Comparison of ENCODE assay signal across 2 fruit fly cellular contexts in the genomic region with DNA sequence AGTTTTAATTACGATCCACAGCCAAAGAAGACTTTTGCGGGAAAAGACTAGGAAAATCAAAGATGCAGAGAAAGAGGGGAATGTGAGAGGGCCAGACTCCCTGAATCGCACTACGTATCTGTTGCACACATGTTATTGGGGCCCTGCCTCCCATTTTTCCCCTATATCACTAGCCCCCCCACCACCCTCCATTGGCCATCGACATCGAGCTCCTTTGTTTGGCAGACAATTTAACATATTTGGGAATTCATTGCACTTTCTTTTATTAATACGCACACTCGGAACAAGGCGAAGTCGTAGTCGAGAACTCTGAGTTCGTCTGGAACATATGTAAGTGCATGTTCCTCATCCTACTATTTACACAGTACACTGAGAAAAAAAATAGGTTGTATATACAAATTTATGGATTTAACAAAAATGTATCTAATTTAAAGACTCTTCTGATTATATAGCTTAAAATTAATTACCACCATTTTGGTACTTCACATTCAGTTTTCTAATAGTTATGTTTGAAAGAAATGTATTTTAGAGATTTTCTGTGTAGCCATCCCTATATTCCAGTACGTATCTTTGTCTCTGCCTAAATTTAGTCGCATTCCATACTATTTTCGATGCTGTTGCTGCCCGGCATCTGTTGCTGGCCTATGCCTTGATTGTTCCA.
TF ChIP-seq lines count a peak whose summit lies in the region.

No protein-coding gene starts in this region.

TF ChIP-seq in whole organism, embryonic, 481 proteins besides CTCF, POLR2A, EP300 and RAD21 (continued from another document and continues in another):
- peak; percentile 67 for TF ChIP-seq CG3407 (GFP tag; optimal IDR thresholded peaks at IDR 0.05; lab: Kevin White, UChicago)
- TF ChIP-seq wek (GFP tag; optimal IDR thresholded peaks at IDR 0.05; lab: Kevin White, UChicago): peak; percentile 12
- no peak for TF ChIP-seq ham (GFP tag; IDR thresholded peaks at IDR 0.05; lab: Robert Waterston, UW)
- peak; percentile 41 for TF ChIP-seq bcd (GFP tag; optimal IDR thresholded peaks at IDR 0.05; lab: Kevin White, UChicago)
- no peak for TF ChIP-seq sima (GFP tag; optimal IDR thresholded peaks at IDR 0.05; lab: Kevin White, UChicago)
- peak; percentile 90 for TF ChIP-seq gsb-n (tag; optimal IDR thresholded peaks at IDR 0.05; lab: Kevin White, UChicago)
- TF ChIP-seq trem (tag; optimal IDR thresholded peaks at IDR 0.05; lab: Kevin White, UChicago): peak; percentile 88
- TF ChIP-seq dm (GFP tag; optimal IDR thresholded peaks at IDR 0.05; lab: Kevin White, UChicago): no peak
- no peak for TF ChIP-seq HHEX (GFP tag; optimal IDR thresholded peaks at IDR 0.05; lab: Kevin White, UChicago)
- peak; percentile 89 for TF ChIP-seq phol (tag; optimal IDR thresholded peaks at IDR 0.05; lab: Kevin White, UChicago)
- TF ChIP-seq pb (GFP tag; optimal IDR thresholded peaks at IDR 0.05; lab: Kevin White, UChicago): peak; percentile 3
- no peak for TF ChIP-seq CG12299 (tag; optimal IDR thresholded peaks at IDR 0.05; lab: Kevin White, UChicago)
- TF ChIP-seq BtbVII (GFP tag; optimal IDR thresholded peaks at IDR 0.05; lab: Kevin White, UChicago): peak; percentile 16
- TF ChIP-seq row (GFP tag; IDR thresholded peaks at IDR 0.05; lab: Robert Waterston, UW): peak; percentile 67
- TF ChIP-seq Dfd (GFP tag; optimal IDR thresholded peaks at IDR 0.05; lab: Kevin White, UChicago): no peak
- no peak for TF ChIP-seq Myb (GFP tag; optimal IDR thresholded peaks at IDR 0.05; lab: Kevin White, UChicago)
- peak; percentile 55; the same call in 2 of the 3 replicates for TF ChIP-seq tgo (GFP tag; IDR thresholded peaks at IDR 0.05; lab: Robert Waterston, UW)
- peak; percentile 7 for TF ChIP-seq CG4854 (GFP tag; optimal IDR thresholded peaks at IDR 0.05; lab: Kevin White, UChicago)
- no peak for TF ChIP-seq tll (GFP tag; optimal IDR thresholded peaks at IDR 0.05; lab: Kevin White, UChicago)
- peak; percentile 86 for TF ChIP-seq Ssrp (tag; optimal IDR thresholded peaks at IDR 0.05; lab: Kevin White, UChicago)
- peak; percentile 79 for TF ChIP-seq CG17328 (GFP tag; IDR thresholded peaks at IDR 0.05; lab: Robert Waterston, UW)
- peak in 1 of 2 experiments; percentile 79 for TF ChIP-seq eve (GFP tag; optimal IDR thresholded peaks at IDR 0.05; lab: Kevin White, UChicago)
- TF ChIP-seq Xbp1 (GFP tag; optimal IDR thresholded peaks at IDR 0.05; lab: Kevin White, UChicago): peak; percentile 47
- TF ChIP-seq CG15601 (tag; optimal IDR thresholded peaks at IDR 0.05; lab: Kevin White, UChicago): peak; percentile 91
- TF ChIP-seq dmrt99B (tag; optimal IDR thresholded peaks at IDR 0.05; lab: Kevin White, UChicago): peak; percentile 80
- TF ChIP-seq CG32767 (GFP tag; IDR thresholded peaks at IDR 0.05; lab: Robert Waterston, UW): 0 out of 2 replicates have a peak, but pooled peaks have one; percentile 29
- TF ChIP-seq H15 (GFP tag; IDR thresholded peaks at IDR 0.05; lab: Robert Waterston, UW): peak; percentile 30; the same call in 1 of the 3 replicates
- peak in 1 of 2 experiments; percentile 56 for TF ChIP-seq dpn (GFP tag; optimal IDR thresholded peaks at IDR 0.05; lab: Kevin White, UChicago)
- peak; percentile 73 for TF ChIP-seq ATbp (GFP tag; optimal IDR thresholded peaks at IDR 0.05; lab: Kevin White, UChicago)
- no peak for TF ChIP-seq Trl (optimal IDR thresholded peaks at IDR 0.05; lab: Kevin White, UChicago)
- no peak for TF ChIP-seq Trl (GFP tag; optimal IDR thresholded peaks at IDR 0.05; lab: Kevin White, UChicago)
- TF ChIP-seq Bteb2 (GFP tag; optimal IDR thresholded peaks at IDR 0.05; lab: Kevin White, UChicago): no peak
- TF ChIP-seq CG4730 (GFP tag; IDR thresholded peaks at IDR 0.05; lab: Robert Waterston, UW): peak; percentile 41; the same call in 1 of the 2 replicates
- TF ChIP-seq Hr78 (GFP tag; optimal IDR thresholded peaks at IDR 0.05; lab: Kevin White, UChicago): peak in 1 of 2 experiments; percentile 65
- TF ChIP-seq CG17829 (tag; optimal IDR thresholded peaks at IDR 0.05; lab: Kevin White, UChicago): peak; percentile 92
- peak; percentile 91 for TF ChIP-seq CG31441 (GFP tag; IDR thresholded peaks at IDR 0.05; lab: Robert Waterston, UW)
- TF ChIP-seq CG12769 (tag; optimal IDR thresholded peaks at IDR 0.05; lab: Kevin White, UChicago): peak; percentile 21
- peak; percentile 42 for TF ChIP-seq CG5180 (GFP tag; optimal IDR thresholded peaks at IDR 0.05; lab: Kevin White, UChicago)
- TF ChIP-seq CG10147 (GFP tag; optimal IDR thresholded peaks at IDR 0.05; lab: Kevin White, UChicago): peak; percentile 41
- peak; percentile 93 for TF ChIP-seq CG14710 (tag; optimal IDR thresholded peaks at IDR 0.05; lab: Kevin White, UChicago)
- peak; percentile 87 for TF ChIP-seq CG8924 (tag; optimal IDR thresholded peaks at IDR 0.05; lab: Kevin White, UChicago)
- TF ChIP-seq Ptx1 (GFP tag; IDR thresholded peaks at IDR 0.05; lab: Robert Waterston, UW): peak; percentile 45; the same call in 1 of the 2 replicates
- peak; percentile 44 for TF ChIP-seq CG15269 (tag; optimal IDR thresholded peaks at IDR 0.05; lab: Kevin White, UChicago)
- peak; percentile 17 for TF ChIP-seq ind (GFP tag; optimal IDR thresholded peaks at IDR 0.05; lab: Kevin White, UChicago)
- peak; percentile 19; the same call in 1 of the 3 replicates for TF ChIP-seq CG11093 (GFP tag; IDR thresholded peaks at IDR 0.05; lab: Robert Waterston, UW)
- TF ChIP-seq Oli (tag; optimal IDR thresholded peaks at IDR 0.05; lab: Kevin White, UChicago): peak; percentile 74
- no peak for TF ChIP-seq sug (tag; optimal IDR thresholded peaks at IDR 0.05; lab: Kevin White, UChicago)
- TF ChIP-seq Sox100B (GFP tag; optimal IDR thresholded peaks at IDR 0.05; lab: Kevin White, UChicago): peak; percentile 73
- no peak for TF ChIP-seq CG3281 (GFP tag; optimal IDR thresholded peaks at IDR 0.05; lab: Kevin White, UChicago)
- TF ChIP-seq HLH4C (GFP tag; IDR thresholded peaks at IDR 0.05; lab: Robert Waterston, UW; ENCODE audit: partially characterized antibody): no peak
- no peak for TF ChIP-seq CkIIα-i1 (GFP tag; IDR thresholded peaks at IDR 0.05; lab: Robert Waterston, UW)
- peak; percentile 38; the same call in 1 of the 3 replicates for TF ChIP-seq otp (GFP tag; IDR thresholded peaks at IDR 0.05; lab: Robert Waterston, UW)
- TF ChIP-seq CG9727 (GFP tag; optimal IDR thresholded peaks at IDR 0.05; lab: Kevin White, UChicago): peak; percentile 85
- TF ChIP-seq Ada2b (GFP tag; IDR thresholded peaks at IDR 0.05; lab: Robert Waterston, UW): no peak
- TF ChIP-seq CG1792 (GFP tag; optimal IDR thresholded peaks at IDR 0.05; lab: Kevin White, UChicago): no peak
- no peak for TF ChIP-seq Hmr (GFP tag; optimal IDR thresholded peaks at IDR 0.05; lab: Kevin White, UChicago)
- TF ChIP-seq CG17186 (GFP tag; optimal IDR thresholded peaks at IDR 0.05; lab: Kevin White, UChicago): no peak
- no peak for TF ChIP-seq ems (GFP tag; optimal IDR thresholded peaks at IDR 0.05; lab: Kevin White, UChicago)
- TF ChIP-seq so (GFP tag; IDR thresholded peaks at IDR 0.05; lab: Robert Waterston, UW): 0 out of 3 replicates have a peak, but pooled peaks have one; percentile 46
- peak; percentile 62 for TF ChIP-seq CG6813 (GFP tag; optimal IDR thresholded peaks at IDR 0.05; lab: Kevin White, UChicago)
- no peak for TF ChIP-seq CG34376 (GFP tag; optimal IDR thresholded peaks at IDR 0.05; lab: Kevin White, UChicago)

TF ChIP-seq in whole organism, prepupa, 60 proteins besides CTCF, POLR2A, EP300 and RAD21 (continued from another document):
- TF ChIP-seq acj6 (GFP tag; optimal IDR thresholded peaks at IDR 0.05; lab: Kevin White, UChicago) (peak; percentile 53), CG7368 (GFP tag; optimal IDR thresholded peaks at IDR 0.05; lab: Kevin White, UChicago) (no peak), dac (GFP tag; optimal IDR thresholded peaks at IDR 0.05; lab: Kevin White, UChicago) (no peak), net (GFP tag; optimal IDR thresholded peaks at IDR 0.05; lab: Kevin White, UChicago) (peak; percentile 55), pdm3 (GFP tag; optimal IDR thresholded peaks at IDR 0.05; lab: Kevin White, UChicago) (peak; percentile 38), CG6276 (GFP tag; optimal IDR thresholded peaks at IDR 0.05; lab: Kevin White, UChicago) (peak; percentile 6), CG34406 (GFP tag; optimal IDR thresholded peaks at IDR 0.05; lab: Kevin White, UChicago) (peak; percentile 50), OdsH (GFP tag; optimal IDR thresholded peaks at IDR 0.05; lab: Kevin White, UChicago) (peak; percentile 31), CG4318 (GFP tag; optimal IDR thresholded peaks at IDR 0.05; lab: Kevin White, UChicago) (no peak), CG16779 (tag; optimal IDR thresholded peaks at IDR 0.05; lab: Kevin White, UChicago) (no peak), topi (GFP tag; optimal IDR thresholded peaks at IDR 0.05; lab: Kevin White, UChicago) (peak; percentile 45), CG8632 (GFP tag; optimal IDR thresholded peaks at IDR 0.05; lab: Kevin White, UChicago) (peak; percentile 40), CG11294 (GFP tag; IDR thresholded peaks at IDR 0.05; lab: Robert Waterston, UW) (no peak), CG3919 (GFP tag; optimal IDR thresholded peaks at IDR 0.05; lab: Kevin White, UChicago) (peak; percentile 53), Ets96B (tag; optimal IDR thresholded peaks at IDR 0.05; lab: Kevin White, UChicago) (peak; percentile 74), achi (GFP tag; optimal IDR thresholded peaks at IDR 0.05; lab: Kevin White, UChicago) (peak; percentile 51), Gug (GFP tag; IDR thresholded peaks at IDR 0.05; lab: Robert Waterston, UW) (0 out of 2 replicates have a peak, but pooled peaks have one; percentile 10), ss (GFP tag; optimal IDR thresholded peaks at IDR 0.05; lab: Kevin White, UChicago) (peak; percentile 16 to 48), CG11762 (GFP tag; optimal IDR thresholded peaks at IDR 0.05; lab: Kevin White, UChicago; ENCODE audit: insufficient read depth) (peak; percentile 21), cyc (GFP tag; optimal IDR thresholded peaks at IDR 0.05; lab: Kevin White, UChicago) (peak; percentile 34), CG6163 (GFP tag; IDR thresholded peaks at IDR 0.05; lab: Robert Waterston, UW) (peak; percentile 63; the same call in 2 of the 3 replicates), Eip75B (GFP tag; optimal IDR thresholded peaks at IDR 0.05; lab: Kevin White, UChicago) (peak; percentile 53), Sox14 (GFP tag; optimal IDR thresholded peaks at IDR 0.05; lab: Kevin White, UChicago) (peak; percentile 41), esn (GFP tag; optimal IDR thresholded peaks at IDR 0.05; lab: Kevin White, UChicago) (peak; percentile 26), dsx (GFP tag; optimal IDR thresholded peaks at IDR 0.05; lab: Kevin White, UChicago; ENCODE audit: poor library complexity, severe bottlenecking) (peak; percentile 69), CG9139 (GFP tag; optimal IDR thresholded peaks at IDR 0.05; lab: Kevin White, UChicago) (peak; percentile 35), CG8119 (GFP tag; IDR thresholded peaks at IDR 0.05; lab: Robert Waterston, UW) (peak; percentile 51; the same call in 2 of the 3 replicates), Hr4 (GFP tag; optimal IDR thresholded peaks at IDR 0.05; lab: Kevin White, UChicago) (peak; percentile 17), Hr39 (GFP tag; optimal IDR thresholded peaks at IDR 0.05; lab: Kevin White, UChicago) (peak; percentile 11), Smox (GFP tag; optimal IDR thresholded peaks at IDR 0.05; lab: Kevin White, UChicago) (peak; percentile 18), Ets21C (GFP tag; optimal IDR thresholded peaks at IDR 0.05; lab: Kevin White, UChicago) (no peak), CG31627 (GFP tag; optimal IDR thresholded peaks at IDR 0.05; lab: Kevin White, UChicago) (peak; percentile 28), Met (GFP tag; optimal IDR thresholded peaks at IDR 0.05; lab: Kevin White, UChicago) (peak; percentile 37), Sox15 (GFP tag; optimal IDR thresholded peaks at IDR 0.05; lab: Kevin White, UChicago) (no peak), CG10631 (GFP tag; optimal IDR thresholded peaks at IDR 0.05; lab: Kevin White, UChicago) (peak; percentile 66), CG10669 (GFP tag; optimal IDR thresholded peaks at IDR 0.05; lab: Kevin White, UChicago) (peak; percentile 55), salr (GFP tag; optimal IDR thresholded peaks at IDR 0.05; lab: Kevin White, UChicago) (peak in 1 of 2 experiments; percentile 49)
